Worm (Caenorhabditis elegans) whole organism, young adult: Measurements from ENCODE around the gene nucb-1.

Source experiments
- F57A8.1 ChIP-seq: fragments of 200-800 bp; sonication (Bioruptor generic); optimal IDR thresholded peaks from 2 replicates; lab custom pipeline; 2018; ENCODE audit warnings: mild to moderate bottlenecking, missing genetic modification characterization, moderate library complexity, missing compliant biosample characterization
- K12H6.12 ChIP-seq: fragments of 200-800 bp; sonication (Bioruptor generic); optimal IDR thresholded peaks from 2 replicates; lab custom pipeline; 2018; ENCODE audit warnings: mild to moderate bottlenecking, missing genetic modification characterization, missing compliant biosample characterization
- ceh-100 ChIP-seq: fragments of 200-800 bp; sonication (Bioruptor generic); IDR thresholded peaks from 2 replicates; pipeline ENCODE4 v1.3.6; 2022; ENCODE audit warnings: missing genetic modification reagents, missing genetic modification characterization, missing compliant biosample characterization
- egl-18 ChIP-seq: fragments of 200-800 bp; sonication (Bioruptor generic); IDR thresholded peaks from 2 replicates; pipeline ENCODE4 v1.3.6; 2022; ENCODE audit warnings: missing genetic modification reagents, missing genetic modification characterization, missing compliant biosample characterization
- ekl-4 ChIP-seq: fragments of 200-800 bp; sonication (Bioruptor generic); IDR thresholded peaks from 2 replicates; pipeline ENCODE4 v1.3.6; 2022; ENCODE audit warnings: missing genetic modification reagents, missing genetic modification characterization, missing compliant biosample characterization
- hrde-1 ChIP-seq: sonication (generic microtip); optimal IDR thresholded peaks from 2 replicates; lab custom pipeline; 2016; ENCODE audit warnings: missing genetic modification characterization, mild to moderate bottlenecking, missing compliant biosample characterization, moderate library complexity, missing genotype, missing genetic modification reagents, borderline replicate concordance
- lin-54 ChIP-seq: fragments of 200-800 bp; sonication (Bioruptor generic); optimal IDR thresholded peaks from 2 replicates; lab custom pipeline; 2018; ENCODE audit warnings: mild to moderate bottlenecking, missing genetic modification characterization, missing compliant biosample characterization
- nfya-1 ChIP-seq: sonication (generic microtip); optimal IDR thresholded peaks from 2 replicates; lab custom pipeline; 2017; ENCODE audit warnings: antibody characterized with exemption, missing compliant biosample characterization, missing genetic modification characterization, borderline replicate concordance; ENCODE audit not compliant: insufficient read depth
- nhr-90 ChIP-seq: sonication (generic microtip); optimal IDR thresholded peaks from 2 replicates; lab custom pipeline; 2016; ENCODE audit warnings: missing genotype, mild to moderate bottlenecking, missing genetic modification characterization, missing compliant biosample characterization
- pha-4 ChIP-seq: fragments of 150-350 bp; sonication (generic microtip); optimal IDR thresholded peaks from 2 replicates; lab custom pipeline; 2014; ENCODE audit warnings: missing biosample characterization, missing genetic modification reagents, missing genetic modification characterization
- unc-130 ChIP-seq: sonication (generic microtip); optimal IDR thresholded peaks from 2 replicates; lab custom pipeline; 2016; ENCODE audit warnings: missing genetic modification reagents, missing genetic modification characterization, missing compliant biosample characterization
- ztf-22 ChIP-seq: fragments of 200-800 bp; sonication (Bioruptor generic); optimal IDR thresholded peaks from 2 replicates; lab custom pipeline; 2018; ENCODE audit warnings: mild to moderate bottlenecking, missing genetic modification characterization, moderate library complexity, missing compliant biosample characterization
- ztf-6 ChIP-seq: fragments of 200-800 bp; sonication (Bioruptor generic); IDR thresholded peaks from 2 replicates; pipeline ENCODE4 v1.3.6; 2022; ENCODE audit warnings: missing genetic modification reagents, missing genetic modification characterization, missing compliant biosample characterization

ce11 chrX:10245617-10246016 is 48.1 kb downstream of the nucb-1 start:
- TF ChIP-seq F57A8.1 (GFP tag; lab: Kevin White, UChicago) (no peak), hrde-1 (tag; lab: Kevin White, UChicago) (no peak), egl-18 (GFP tag; lab: Robert Waterston, UW) (no peak), nfya-1 (tag; lab: Kevin White, UChicago) (no peak), pha-4 (no peak), ztf-6 (GFP tag; lab: Robert Waterston, UW) (no peak), nhr-90 (tag; lab: Kevin White, UChicago) (no peak), ceh-100 (GFP tag; lab: Robert Waterston, UW) (no peak), ztf-22 (no peak), ekl-4 (GFP tag; lab: Robert Waterston, UW) (no peak), lin-54 (GFP tag; lab: Kevin White, UChicago) (no peak), K12H6.12 (tag; lab: Kevin White, UChicago) (no peak), unc-130 (GFP tag; lab: Kevin White, UChicago) (no peak)
